Worm (Caenorhabditis elegans): ENCODE measurements around the gene nhr-181.

Gene nhr-181

ce11 chrV:4116071-4116470 lies 21.2 kb downstream of the nhr-181 start, which contains the start of gene T05B4.8:
T05B4.8 (minus strand) TSS chrV:4116171.
- TF ChIP-seq attf-6 (GFP tag; IDR thresholded peaks at IDR 0.05) (no peak), attf-5 (GFP tag; optimal IDR thresholded peaks at IDR 0.05) (no peak), K11D2.4 (GFP tag; IDR thresholded peaks at IDR 0.05) (no peak), ztf-3 (GFP tag; optimal IDR thresholded peaks at IDR 0.05) (no peak), T07F8.4 (tag; optimal IDR thresholded peaks at IDR 0.05) (no peak), ceh-100 (GFP tag; IDR thresholded peaks at IDR 0.05) (no peak), egl-18 (GFP tag; IDR thresholded peaks at IDR 0.05) (no peak), rcor-1 (GFP tag; IDR thresholded peaks at IDR 0.05) (no peak), ets-4 (GFP tag; optimal IDR thresholded peaks at IDR 0.05) (no peak), ekl-4 (GFP tag; IDR thresholded peaks at IDR 0.05) (no peak), nhr-80 (tag; optimal IDR thresholded peaks at IDR 0.05) (no peak), lin-26 (GFP tag; IDR thresholded peaks at IDR 0.05) (no peak), Y67H2A.10 (GFP tag; conservative IDR thresholded peaks at IDR 0.05) (no peak), zfh-2 (GFP tag; conservative IDR thresholded peaks at IDR 0.05) (no peak), F22D6.2 (tag; optimal IDR thresholded peaks at IDR 0.05) (no peak), sptf-2 (GFP tag; optimal IDR thresholded peaks at IDR 0.05) (no peak), ztf-22 (GFP tag; optimal IDR thresholded peaks at IDR 0.05) (no peak), efl-1 (GFP tag; optimal IDR thresholded peaks at IDR 0.05) (no peak), tbx-9 (tag; optimal IDR thresholded peaks at IDR 0.05; ENCODE audit: borderline replicate concordance) (no peak)

DNA sequence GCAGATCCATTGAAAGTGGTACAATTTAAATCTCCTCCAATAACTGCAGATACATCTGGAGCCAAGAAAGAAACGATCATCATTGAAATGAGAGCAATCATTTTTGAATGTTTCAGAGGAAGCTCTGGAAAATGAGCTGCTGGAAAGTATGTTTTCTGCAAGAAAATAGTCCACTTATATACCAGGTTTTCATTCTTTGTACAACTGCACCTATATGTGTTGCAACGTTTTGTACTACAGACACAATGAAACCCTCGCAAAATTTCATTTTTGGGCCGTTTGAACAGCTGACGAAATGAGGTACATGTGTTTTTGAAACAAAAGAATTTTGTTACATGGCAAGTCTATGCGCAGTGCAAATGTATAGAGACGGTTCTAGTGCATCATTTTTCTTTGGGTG lies 23.5 kb downstream of the nhr-181 start, which contains the start of gene T05B4.9:
T05B4.9 (minus strand) TSS at position 101 of the 400 bp plus-strand sequence.
- TF ChIP-seq ztf-6 (GFP tag; IDR thresholded peaks at IDR 0.05) (no peak), sptf-2 (GFP tag; optimal IDR thresholded peaks at IDR 0.05) (no peak), T26A5.8 (tag; optimal IDR thresholded peaks at IDR 0.05) (no peak), attf-5 (GFP tag; optimal IDR thresholded peaks at IDR 0.05) (no peak), hlh-12 (tag; optimal IDR thresholded peaks at IDR 0.05) (no peak), egl-18 (GFP tag; IDR thresholded peaks at IDR 0.05) (no peak), tlf-1 (GFP tag; optimal IDR thresholded peaks at IDR 0.05) (no peak), C17E4.6 (GFP tag; IDR thresholded peaks at IDR 0.05) (no peak), attf-3 (GFP tag; conservative IDR thresholded peaks at IDR 0.05) (no peak), pbrm-1 (GFP tag; IDR thresholded peaks at IDR 0.05) (no peak), fkh-3 (tag; optimal IDR thresholded peaks at IDR 0.05) (no peak), Y79H2A.3 (GFP tag; conservative IDR thresholded peaks at IDR 0.05) (no peak)

- no peak for TF ChIP-seq efl-1 (GFP tag; optimal IDR thresholded peaks at IDR 0.05)
- no peak for TF ChIP-seq attf-5 (GFP tag; optimal IDR thresholded peaks at IDR 0.05)
- no peak for TF ChIP-seq hmg-1.2 (GFP tag; IDR thresholded peaks at IDR 0.05)
- no peak for TF ChIP-seq madf-8 (GFP tag; conservative IDR thresholded peaks at IDR 0.05)
- no peak for TF ChIP-seq Y53G8AR.9 (GFP tag; conservative IDR thresholded peaks at IDR 0.05)
- TF ChIP-seq unc-130 (GFP tag; optimal IDR thresholded peaks at IDR 0.05), result no peak
- TF ChIP-seq Y95B8A.8 (GFP tag; IDR thresholded peaks at IDR 0.05), result no peak
- no peak for TF ChIP-seq tbp1 (GFP tag; optimal IDR thresholded peaks at IDR 0.05)
- no peak for TF ChIP-seq F23B12.7 (tag; optimal IDR thresholded peaks at IDR 0.05; ENCODE audit: insufficient read depth)
- TF ChIP-seq F57A8.1 (GFP tag; optimal IDR thresholded peaks at IDR 0.05), result no peak
- TF ChIP-seq rcor-1 (GFP tag; IDR thresholded peaks at IDR 0.05), result no peak
- TF ChIP-seq egrh-3 (GFP tag; IDR thresholded peaks at IDR 0.05), result no peak
- no peak for TF ChIP-seq hsf-1 (GFP tag; IDR thresholded peaks at IDR 0.05)
- TF ChIP-seq akir-1 (GFP tag; optimal IDR thresholded peaks at IDR 0.05), result no peak
- no peak for TF ChIP-seq pha-4 (tag; optimal IDR thresholded peaks at IDR 0.05)
- no peak for TF ChIP-seq tbx-9 (tag; optimal IDR thresholded peaks at IDR 0.05; ENCODE audit: borderline replicate concordance)
- no peak for TF ChIP-seq rec-8 (tag; optimal IDR thresholded peaks at IDR 0.05)
- no peak for TF ChIP-seq nfya-1 (tag; optimal IDR thresholded peaks at IDR 0.05; ENCODE audit: borderline replicate concordance, insufficient read depth)
Measured at ce11 chrV:4120629-4121028, 25.8 kb downstream of the nhr-181 start, which contains the start of gene T05B4.10. T05B4.10 (minus strand) TSS chrV:4120729.

Data from whole organism, young adult.